Fruit fly (Drosophila melanogaster): ENCODE measurements around the gene MRP.

dm6 chr2L:12678286-12678685, 40.6 kb upstream of the MRP start:
- TF ChIP-seq Hnf4 (GFP tag; optimal IDR thresholded peaks at IDR 0.05) (no peak), fru (GFP tag; optimal IDR thresholded peaks at IDR 0.05) (no peak), Mio (GFP tag; optimal IDR thresholded peaks at IDR 0.05) (no peak), CG9705 (GFP tag; optimal IDR thresholded peaks at IDR 0.05) (no peak), CG32264 (GFP tag; optimal IDR thresholded peaks at IDR 0.05) (no peak), dmrt93B (GFP tag; optimal IDR thresholded peaks at IDR 0.05) (no peak), OdsH (GFP tag; optimal IDR thresholded peaks at IDR 0.05) (no peak), psq (GFP tag; optimal IDR thresholded peaks at IDR 0.05) (no peak), Vsx2 (GFP tag; optimal IDR thresholded peaks at IDR 0.05; ENCODE audit: partially characterized antibody) (no peak), Myc (optimal IDR thresholded peaks at IDR 0.05) (no peak), woc (GFP tag; optimal IDR thresholded peaks at IDR 0.05) (no peak)
